Fruit fly (Drosophila melanogaster): ENCODE measurements around the gene CAH3.

CAH3 gene

DNA sequence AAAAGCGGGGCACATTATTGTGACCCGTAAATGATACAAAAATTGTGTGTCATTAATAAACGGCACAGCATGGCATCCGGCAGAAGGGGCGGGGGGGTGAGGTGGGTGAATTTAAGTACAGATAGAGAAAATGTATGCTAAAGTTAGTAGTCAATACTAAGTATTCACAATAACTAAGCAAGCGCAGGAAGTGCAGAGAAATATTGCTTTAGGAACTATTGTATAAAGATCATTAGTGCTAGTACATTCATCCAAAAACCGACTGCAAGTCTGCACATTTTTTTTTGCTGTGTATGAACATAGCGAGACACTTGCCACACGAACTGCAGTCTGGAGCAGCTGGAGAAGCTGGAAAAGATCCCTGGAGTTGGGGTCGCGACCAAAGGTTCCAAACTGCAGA is 11.6 kb upstream of the CAH3 start (continued):
- TF ChIP-seq cyc (GFP tag; optimal IDR thresholded peaks at IDR 0.05) (peak; percentile 39), CG32006 (GFP tag; optimal IDR thresholded peaks at IDR 0.05) (no peak), CG16779 (tag; optimal IDR thresholded peaks at IDR 0.05) (no peak), Eip75B (GFP tag; optimal IDR thresholded peaks at IDR 0.05) (peak; percentile 7), topi (GFP tag; optimal IDR thresholded peaks at IDR 0.05) (peak; percentile 10), CG3032 (tag; optimal IDR thresholded peaks at IDR 0.05) (no peak), salr (GFP tag; optimal IDR thresholded peaks at IDR 0.05) (no peak), CG8119 (GFP tag; IDR thresholded peaks at IDR 0.05) (no peak), achi (GFP tag; optimal IDR thresholded peaks at IDR 0.05) (no peak), Hr39 (GFP tag; optimal IDR thresholded peaks at IDR 0.05) (peak; percentile 33), pdm3 (GFP tag; optimal IDR thresholded peaks at IDR 0.05) (no peak), OdsH (GFP tag; optimal IDR thresholded peaks at IDR 0.05) (no peak), CG7368 (GFP tag; optimal IDR thresholded peaks at IDR 0.05) (no peak), CG11902 (GFP tag; optimal IDR thresholded peaks at IDR 0.05) (no peak)

DNA sequence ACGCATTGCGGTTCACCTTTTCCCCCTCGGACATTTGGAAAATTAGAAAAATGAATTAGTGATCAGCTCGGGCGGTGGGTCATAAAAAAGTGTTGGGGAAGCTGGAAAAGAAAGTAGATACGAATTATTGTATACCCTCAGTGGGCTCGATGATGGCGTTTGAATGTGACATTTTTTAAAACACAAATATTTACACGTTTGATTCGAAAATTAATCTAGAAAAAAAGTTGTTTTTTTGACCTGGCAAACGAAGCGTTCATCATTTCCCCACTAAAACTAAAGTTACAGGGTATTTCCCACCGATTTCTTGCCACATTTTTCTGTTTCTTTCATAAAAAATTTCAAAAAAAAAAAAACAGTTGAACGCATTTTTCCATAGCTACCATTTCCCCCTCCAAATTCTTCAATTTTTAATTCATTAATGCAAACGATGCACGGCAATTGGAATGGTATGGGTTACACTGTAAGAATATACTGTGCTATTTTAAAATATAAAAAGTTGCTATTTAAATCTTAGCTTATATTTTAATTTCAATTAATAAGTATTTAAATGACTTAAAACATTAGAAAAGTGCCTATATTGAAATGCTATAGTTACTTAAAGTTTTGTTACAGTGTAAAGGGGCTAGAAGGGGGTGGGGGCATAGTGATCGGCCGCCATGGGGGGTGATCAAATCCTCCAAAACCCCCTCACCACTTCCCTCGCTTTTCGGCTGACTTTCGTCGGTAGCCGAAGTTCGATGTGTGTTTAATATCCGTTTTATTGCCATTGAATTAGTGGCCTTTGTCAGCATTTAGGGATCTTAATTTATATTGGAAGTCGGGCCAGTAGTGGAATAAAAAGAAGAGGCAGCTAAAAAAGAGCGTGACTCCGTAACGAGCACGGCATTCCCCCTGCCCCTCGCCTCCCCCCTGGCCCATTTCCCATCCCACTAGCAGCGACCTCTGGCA is 9.4 kb upstream of the CAH3 start:
- TF ChIP-seq Blimp-1 (GFP tag; optimal IDR thresholded peaks at IDR 0.05), result no peak
- no peak for TF ChIP-seq Sox15 (GFP tag; optimal IDR thresholded peaks at IDR 0.05)
- TF ChIP-seq fd85E (GFP tag; optimal IDR thresholded peaks at IDR 0.05), result no peak
- no peak for TF ChIP-seq Sox102F (GFP tag; optimal IDR thresholded peaks at IDR 0.05)
- no peak for TF ChIP-seq salr (GFP tag; optimal IDR thresholded peaks at IDR 0.05)
- no peak for TF ChIP-seq CG10631 (GFP tag; optimal IDR thresholded peaks at IDR 0.05)
- no peak for TF ChIP-seq Ets96B (tag; optimal IDR thresholded peaks at IDR 0.05)
- no peak for TF ChIP-seq net (GFP tag; optimal IDR thresholded peaks at IDR 0.05)
- no peak for TF ChIP-seq Hr39 (GFP tag; optimal IDR thresholded peaks at IDR 0.05)
- no peak for TF ChIP-seq dsx (GFP tag; optimal IDR thresholded peaks at IDR 0.05; ENCODE audit: poor library complexity, severe bottlenecking)
- no peak for TF ChIP-seq CG31627 (GFP tag; optimal IDR thresholded peaks at IDR 0.05)
- no peak for TF ChIP-seq topi (GFP tag; optimal IDR thresholded peaks at IDR 0.05)
- TF ChIP-seq CG11294 (GFP tag; IDR thresholded peaks at IDR 0.05), result no peak
- TF ChIP-seq Sox14 (GFP tag; optimal IDR thresholded peaks at IDR 0.05), result no peak
- TF ChIP-seq Hr38 (GFP tag; optimal IDR thresholded peaks at IDR 0.05), result no peak
- TF ChIP-seq fd59A (GFP tag; optimal IDR thresholded peaks at IDR 0.05), result no peak
- no peak for TF ChIP-seq acj6 (GFP tag; optimal IDR thresholded peaks at IDR 0.05)
- TF ChIP-seq Smox (GFP tag; optimal IDR thresholded peaks at IDR 0.05), result no peak

DNA sequence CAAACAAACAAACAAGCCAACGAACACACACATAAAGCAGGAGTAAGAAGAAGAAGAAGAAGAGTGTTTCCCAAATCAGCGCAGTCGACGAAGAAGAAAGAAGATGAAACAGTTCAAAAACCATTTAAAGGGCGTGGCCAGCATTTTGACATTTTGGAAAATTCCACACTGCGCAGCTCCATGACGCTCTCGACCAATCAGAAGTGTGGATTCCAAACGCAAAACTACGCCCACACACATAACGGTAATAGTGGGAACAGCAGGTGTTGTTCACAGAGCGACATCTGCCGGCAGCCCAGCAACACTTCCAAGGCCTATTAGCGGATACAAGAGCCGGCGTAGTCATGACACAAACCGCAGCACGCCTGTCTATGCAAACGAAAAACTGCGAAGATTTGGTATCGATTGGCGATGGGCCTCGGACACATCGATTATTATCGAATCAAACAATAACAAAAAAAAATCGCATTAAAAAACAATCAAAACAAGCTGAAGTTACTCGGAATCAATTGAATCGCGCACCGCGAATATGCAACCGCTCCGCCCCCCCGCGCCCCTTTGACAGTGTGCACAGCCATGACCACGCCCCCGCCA is 4.3 kb upstream of the CAH3 start, which contains the start of gene Rubicon:
Rubicon (plus strand) TSS at position 433 of the 594 bp plus-strand sequence.
- TF ChIP-seq Blimp-1 (GFP tag; optimal IDR thresholded peaks at IDR 0.05) (no peak), CG16779 (tag; optimal IDR thresholded peaks at IDR 0.05) (peak; percentile 64), dsx (GFP tag; optimal IDR thresholded peaks at IDR 0.05; ENCODE audit: poor library complexity, severe bottlenecking) (peak; percentile 49), CG32006 (GFP tag; optimal IDR thresholded peaks at IDR 0.05) (peak; percentile 41), topi (GFP tag; optimal IDR thresholded peaks at IDR 0.05) (no peak), fkh (GFP tag; optimal IDR thresholded peaks at IDR 0.05) (peak; percentile 62), ss (GFP tag; optimal IDR thresholded peaks at IDR 0.05) (peak; percentile 67 to 71), achi (GFP tag; optimal IDR thresholded peaks at IDR 0.05) (peak; percentile 4), vri (GFP tag; optimal IDR thresholded peaks at IDR 0.05) (no peak), CG1621 (tag; optimal IDR thresholded peaks at IDR 0.05) (peak; percentile 77), fd85E (GFP tag; optimal IDR thresholded peaks at IDR 0.05) (no peak), Ets21C (GFP tag; optimal IDR thresholded peaks at IDR 0.05) (no peak), OdsH (GFP tag; optimal IDR thresholded peaks at IDR 0.05) (peak; percentile 4), Smox (GFP tag; optimal IDR thresholded peaks at IDR 0.05) (no peak), fd59A (GFP tag; optimal IDR thresholded peaks at IDR 0.05) (peak; percentile 50), Met (GFP tag; optimal IDR thresholded peaks at IDR 0.05) (no peak), Ets96B (tag; optimal IDR thresholded peaks at IDR 0.05) (peak; percentile 53), Eip75B (GFP tag; optimal IDR thresholded peaks at IDR 0.05) (no peak), pdm3 (GFP tag; optimal IDR thresholded peaks at IDR 0.05) (peak; percentile 9), spab (GFP tag; optimal IDR thresholded peaks at IDR 0.05) (peak; percentile 58), CG7368 (GFP tag; optimal IDR thresholded peaks at IDR 0.05) (no peak), Hr38 (GFP tag; optimal IDR thresholded peaks at IDR 0.05) (no peak), CG6163 (GFP tag; IDR thresholded peaks at IDR 0.05) (peak; percentile 84), CG8319 (GFP tag; optimal IDR thresholded peaks at IDR 0.05) (no peak), CG8119 (GFP tag; IDR thresholded peaks at IDR 0.05) (peak; percentile 82), Sox14 (GFP tag; optimal IDR thresholded peaks at IDR 0.05) (peak; percentile 39), Sox15 (GFP tag; optimal IDR thresholded peaks at IDR 0.05) (no peak), Eip78C (GFP tag) (peak; percentile 19), dac (GFP tag; optimal IDR thresholded peaks at IDR 0.05) (peak; percentile 42), CG9139 (GFP tag; optimal IDR thresholded peaks at IDR 0.05) (peak; percentile 79), CG15336 (GFP tag; IDR thresholded peaks at IDR 0.05) (peak; percentile 70)

Measured in whole organism, prepupa.